Fruit fly (Drosophila melanogaster) S2 (cell line): Measurements from ENCODE around the gene CecA2.

Experiments used
- CG8478 ChIP-seq: fragments of >200 bp; optimal IDR thresholded peaks from 2 replicates; lab custom pipeline; 2018
- CTCF ChIP-seq, 2 experiments: fragments of >200 bp; optimal IDR thresholded peaks; 2 replicates each; lab custom pipeline; 2018

DNA sequence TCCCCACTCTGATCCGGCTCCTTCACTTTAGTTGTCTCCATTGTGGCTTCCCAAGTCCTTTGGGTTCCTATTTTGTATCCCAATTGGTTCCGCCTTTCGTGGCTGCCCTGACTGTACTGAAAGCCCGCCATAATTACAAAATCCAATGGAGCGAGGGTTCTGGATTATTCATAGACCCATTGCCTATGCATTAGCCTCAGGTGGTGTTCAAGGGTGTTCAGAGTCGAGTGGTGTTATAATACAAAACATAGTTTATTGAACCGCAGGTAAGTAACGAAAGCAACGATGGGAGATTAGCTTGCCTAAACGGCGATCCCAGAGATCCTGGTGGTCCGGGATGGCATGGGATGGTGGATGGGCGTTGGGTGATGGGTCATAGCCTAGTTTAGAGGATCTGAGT lies 15.8 kb upstream of the CecA2 start, which contains the start of gene CG15531:
- TF ChIP-seq CG8478 (lab: Kevin White, UChicago): no peak
- TF ChIP-seq CTCF (optimal IDR thresholded peaks at IDR 0.05; lab: Kevin White, UChicago): no peak
